Worm (Caenorhabditis elegans) whole organism, early embryonic: ENCODE data around the gene Y62H9A.16.

Experiments
- B0310.2 ChIP-seq: sonication (generic microtip); optimal IDR thresholded peaks from 2 replicates; lab custom pipeline; 2016; ENCODE audit warnings: mild to moderate bottlenecking, missing genetic modification characterization, missing compliant biosample characterization
- F13C5.2 ChIP-seq: sonication (generic microtip); optimal IDR thresholded peaks from 2 replicates; lab custom pipeline; 2017; ENCODE audit warnings: mild to moderate bottlenecking, missing genetic modification characterization, inconsistent platforms, missing compliant biosample characterization
- aly-1 ChIP-seq: sonication (generic microtip); optimal IDR thresholded peaks from 2 replicates; lab custom pipeline; 2016; ENCODE audit warnings: missing genetic modification characterization, missing compliant biosample characterization
- ama-1 ChIP-seq: fragments of 150-350 bp; optimal IDR thresholded peaks from 2 replicates; lab custom pipeline; 2014
- ceh-13 ChIP-seq: fragments of 200-800 bp; sonication (Bioruptor generic); optimal IDR thresholded peaks from 2 replicates; lab custom pipeline; 2018; ENCODE audit warnings: mild to moderate bottlenecking, missing genetic modification characterization, missing compliant biosample characterization
- ceh-36 ChIP-seq: sonication (generic microtip); optimal IDR thresholded peaks from 2 replicates; lab custom pipeline; 2016; ENCODE audit warnings: missing genetic modification characterization, inconsistent platforms, missing compliant biosample characterization
- ets-7 ChIP-seq: sonication (generic microtip); optimal IDR thresholded peaks from 2 replicates; lab custom pipeline; 2016; ENCODE audit warnings: missing genotype, missing genetic modification characterization, missing compliant biosample characterization
- flt-1 ChIP-seq: fragments of 200-800 bp; sonication (Bioruptor generic); IDR thresholded peaks from 2 replicates; pipeline ENCODE4 v1.3.6; 2022; ENCODE audit warnings: missing genetic modification characterization, missing compliant biosample characterization
- hmbx-1 ChIP-seq: sonication (generic microtip); optimal IDR thresholded peaks from 2 replicates; lab custom pipeline; 2016; ENCODE audit warnings: mild to moderate bottlenecking, missing genetic modification characterization, missing compliant biosample characterization
- hmg-4 ChIP-seq: fragments of 200-800 bp; sonication (Bioruptor generic); optimal IDR thresholded peaks from 2 replicates; lab custom pipeline; 2018; ENCODE audit warnings: mild to moderate bottlenecking, missing genetic modification characterization, missing compliant biosample characterization
- hnd-1 ChIP-seq: sonication (generic microtip); optimal IDR thresholded peaks from 2 replicates; lab custom pipeline; 2016; ENCODE audit warnings: missing genetic modification characterization, missing compliant biosample characterization
- pes-1 ChIP-seq: fragments of 200-800 bp; sonication (Bioruptor generic); IDR thresholded peaks from 2 replicates; pipeline ENCODE4 v1.3.6; 2022; ENCODE audit warnings: missing genetic modification reagents, missing genetic modification characterization, missing compliant biosample characterization
- scrt-1 ChIP-seq: fragments of 200-800 bp; sonication (Bioruptor generic); IDR thresholded peaks from 2 replicates; pipeline ENCODE4 v1.3.6; 2022; ENCODE audit warnings: missing genetic modification characterization, missing compliant biosample characterization
- sea-1 ChIP-seq: fragments of 200-800 bp; sonication (Bioruptor generic); conservative IDR thresholded peaks from 2 replicates; pipeline ENCODE4 v1.3.6; 2022; ENCODE audit warnings: missing genetic modification characterization, missing compliant biosample characterization
- tbx-11 ChIP-seq: fragments of 200-800 bp; sonication (Bioruptor generic); IDR thresholded peaks from 2 replicates; pipeline ENCODE4 v1.3.6; 2022; ENCODE audit warnings: missing genetic modification characterization, missing compliant biosample characterization
- tbx-37 ChIP-seq: fragments of 200-800 bp; sonication (Bioruptor generic); conservative IDR thresholded peaks from 2 replicates; pipeline ENCODE4 v1.3.6; 2022; ENCODE audit warnings: missing genetic modification reagents, missing genetic modification characterization, missing compliant biosample characterization
- tra-4 ChIP-seq: sonication (generic microtip); optimal IDR thresholded peaks from 2 replicates; lab custom pipeline; 2017; ENCODE audit warnings: missing genetic modification characterization, missing compliant biosample characterization

Y62H9A.16 gene

DNA sequence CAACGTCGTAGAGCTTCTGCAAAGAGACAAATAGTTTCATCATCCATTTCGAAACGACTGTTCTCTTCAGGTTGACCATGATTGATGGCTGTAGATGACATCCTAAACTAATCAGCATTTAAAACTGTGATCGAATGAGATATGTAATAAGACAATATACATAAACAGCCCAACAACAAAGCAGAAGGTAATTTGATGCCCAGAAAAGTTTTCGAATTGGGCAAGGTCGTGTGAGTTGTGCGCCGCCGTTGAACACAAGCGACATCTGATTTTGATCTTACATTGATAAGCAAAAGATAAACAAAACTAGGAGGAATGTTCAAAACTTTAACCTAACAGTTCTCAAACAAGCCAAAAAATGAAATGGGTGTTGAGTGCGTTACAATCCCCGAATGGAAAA is 32.5 kb upstream of the Y62H9A.16 start, which contains the start of gene Y62H9A.7:
Gene Y62H9A.7, minus strand, starts transcription at position 101 of the 400 bp plus-strand sequence.
- TF ChIP-seq ama-1 (lab: Kevin White, UChicago) (no peak), pes-1 (GFP tag; lab: Robert Waterston, UW) (no peak), tra-4 (tag; lab: Kevin White, UChicago) (no peak), hnd-1 (no peak)

DNA sequence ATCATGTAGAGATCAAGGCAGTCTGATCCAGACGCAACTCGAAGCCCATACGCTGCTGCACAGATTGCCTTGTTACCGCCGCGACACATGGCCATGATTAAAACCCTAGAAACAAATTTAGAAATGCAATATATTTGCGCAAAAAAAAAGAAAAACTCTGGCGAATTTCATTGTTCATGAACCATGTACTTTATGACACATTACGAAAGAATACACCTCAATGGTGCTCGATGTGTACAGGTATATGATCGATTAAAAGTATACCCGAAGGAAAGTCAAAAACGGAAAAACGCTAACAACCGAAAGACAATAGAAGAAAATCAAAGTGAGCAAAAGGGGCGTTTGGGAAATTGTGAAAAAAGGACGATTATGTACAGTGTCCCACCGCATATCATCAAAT is 25.8 kb upstream of the Y62H9A.16 start, which contains the start of gene Y62H9A.8:
Gene Y62H9A.8, minus strand, starts transcription at position 101 of the 400 bp plus-strand sequence.
- TF ChIP-seq aly-1 (tag; lab: Kevin White, UChicago), result no peak
- TF ChIP-seq ama-1 (lab: Kevin White, UChicago), result no peak
- no peak for TF ChIP-seq flt-1
- TF ChIP-seq B0310.2 (tag; lab: Kevin White, UChicago), result no peak
- TF ChIP-seq ceh-13, result no peak
- TF ChIP-seq tbx-37 (GFP tag; lab: Robert Waterston, UW), result no peak
- TF ChIP-seq sea-1, result no peak
- no peak for TF ChIP-seq F13C5.2 (tag; lab: Kevin White, UChicago)
- no peak for TF ChIP-seq ets-7
- TF ChIP-seq hmg-4 (GFP tag; lab: Kevin White, UChicago), result no peak
- TF ChIP-seq tbx-11 (GFP tag; lab: Robert Waterston, UW), result no peak
- TF ChIP-seq tra-4 (tag; lab: Kevin White, UChicago), result no peak
- TF ChIP-seq pes-1 (GFP tag; lab: Robert Waterston, UW), result no peak
- no peak for TF ChIP-seq hmbx-1
- TF ChIP-seq scrt-1, result no peak

DNA sequence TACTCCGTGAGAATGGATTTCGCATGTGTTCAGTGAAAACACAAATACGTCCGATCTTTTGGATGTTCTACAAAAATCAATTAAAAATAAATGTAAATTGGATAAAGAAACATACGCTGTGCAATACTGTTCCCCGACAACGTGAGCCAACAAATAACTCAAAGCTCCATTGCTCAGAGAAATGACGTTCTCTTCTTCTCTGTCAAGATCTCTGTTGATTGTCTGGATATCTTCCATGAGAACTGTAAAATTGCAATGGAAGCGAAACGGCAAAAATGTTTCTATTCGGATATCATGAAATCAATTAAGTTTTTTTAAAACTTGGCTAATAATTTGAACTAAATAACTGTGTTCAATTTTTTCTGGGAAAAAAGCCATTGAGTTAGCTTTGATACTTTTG is 21.4 kb upstream of the Y62H9A.16 start:
- TF ChIP-seq tra-4 (tag; lab: Kevin White, UChicago) (no peak), ets-7 (no peak), B0310.2 (tag; lab: Kevin White, UChicago) (no peak), hnd-1 (no peak), tbx-11 (GFP tag; lab: Robert Waterston, UW) (no peak), ceh-36 (tag; lab: Kevin White, UChicago) (no peak), ama-1 (lab: Kevin White, UChicago) (no peak), hmbx-1 (no peak), scrt-1 (no peak), pes-1 (GFP tag; lab: Robert Waterston, UW) (no peak), flt-1 (no peak)

DNA sequence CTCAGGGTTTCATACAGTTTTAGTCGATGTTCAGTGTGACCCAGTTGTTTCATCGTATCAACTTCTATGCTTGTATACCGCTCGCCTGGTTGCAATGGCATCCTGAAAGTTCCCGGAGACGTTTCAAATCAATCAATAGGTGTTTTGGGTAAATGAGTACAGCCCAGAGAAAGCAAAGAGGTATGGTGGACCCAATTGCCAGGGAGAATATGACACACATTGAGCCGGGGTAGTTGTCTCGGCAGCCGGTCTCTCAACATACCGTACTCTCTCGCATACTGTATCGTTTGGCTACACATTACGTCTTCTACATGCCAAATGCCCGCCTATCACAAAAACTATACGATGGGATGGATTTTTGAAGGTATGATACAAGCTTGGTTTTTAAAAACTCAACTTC is 20.1 kb upstream of the Y62H9A.16 start, which contains the start of gene Y62H9A.9:
Gene Y62H9A.9, minus strand, starts transcription at position 101 of the 400 bp plus-strand sequence.
- TF ChIP-seq ceh-36 (tag; lab: Kevin White, UChicago) (no peak), tbx-11 (GFP tag; lab: Robert Waterston, UW) (no peak), hnd-1 (no peak), pes-1 (GFP tag; lab: Robert Waterston, UW) (no peak), sea-1 (no peak), ceh-13 (no peak), tra-4 (tag; lab: Kevin White, UChicago) (no peak), ets-7 (no peak), tbx-37 (GFP tag; lab: Robert Waterston, UW) (no peak), aly-1 (tag; lab: Kevin White, UChicago) (no peak), hmbx-1 (no peak), hmg-4 (GFP tag; lab: Kevin White, UChicago) (no peak)

DNA sequence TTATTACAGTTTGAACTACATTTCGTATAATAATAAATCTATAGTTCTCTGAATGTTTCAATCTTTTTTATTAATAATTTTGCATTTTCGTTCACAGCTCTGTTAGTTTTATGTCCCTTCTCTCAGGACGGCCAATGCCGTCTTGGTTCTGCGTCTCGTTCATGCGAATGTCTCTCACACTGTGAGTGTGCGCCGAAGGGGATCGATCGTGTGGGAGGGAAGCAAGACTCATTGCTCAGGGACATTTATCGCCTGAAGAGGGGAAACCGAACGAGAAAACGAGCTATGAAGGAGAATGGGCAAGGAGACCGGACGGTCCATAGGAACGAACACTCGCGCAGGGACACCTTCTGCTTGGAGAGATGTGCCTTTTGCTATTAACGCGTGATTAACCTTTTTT is 19.1 kb upstream of the Y62H9A.16 start:
- TF ChIP-seq ceh-36 (tag; lab: Kevin White, UChicago) (no peak), F13C5.2 (tag; lab: Kevin White, UChicago) (no peak), hmbx-1 (no peak), flt-1 (no peak), scrt-1 (no peak), aly-1 (tag; lab: Kevin White, UChicago) (no peak), hmg-4 (GFP tag; lab: Kevin White, UChicago) (no peak), tra-4 (tag; lab: Kevin White, UChicago) (no peak)

DNA sequence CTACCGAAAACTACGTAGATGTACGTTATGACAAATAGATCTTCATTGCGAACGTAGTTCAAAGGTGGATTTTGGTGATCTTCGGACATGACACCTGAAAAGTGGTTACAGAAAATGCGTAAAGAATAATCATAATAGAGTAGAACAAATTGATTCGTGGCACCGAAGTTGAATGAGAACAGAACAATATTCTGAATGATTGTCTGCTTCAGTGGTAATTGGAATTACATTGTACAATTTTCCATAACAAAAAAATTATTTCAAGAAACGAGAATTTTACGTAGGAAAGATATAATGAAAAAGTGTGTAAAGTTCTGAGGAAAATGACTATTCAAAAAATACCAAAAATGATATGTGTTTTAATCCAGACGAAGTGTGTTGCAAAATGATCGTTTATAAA is 15.4 kb upstream of the Y62H9A.16 start, which contains the start of gene Y62H9A.10:
Gene Y62H9A.10, minus strand, starts transcription at position 101 of the 400 bp plus-strand sequence.
- no peak for TF ChIP-seq tbx-11 (GFP tag; lab: Robert Waterston, UW)
- no peak for TF ChIP-seq F13C5.2 (tag; lab: Kevin White, UChicago)
- no peak for TF ChIP-seq pes-1 (GFP tag; lab: Robert Waterston, UW)
- no peak for TF ChIP-seq sea-1
- TF ChIP-seq ets-7, result no peak
- no peak for TF ChIP-seq ceh-13
- TF ChIP-seq aly-1 (tag; lab: Kevin White, UChicago), result no peak
- no peak for TF ChIP-seq B0310.2 (tag; lab: Kevin White, UChicago)
- TF ChIP-seq ceh-36 (tag; lab: Kevin White, UChicago), result no peak

DNA sequence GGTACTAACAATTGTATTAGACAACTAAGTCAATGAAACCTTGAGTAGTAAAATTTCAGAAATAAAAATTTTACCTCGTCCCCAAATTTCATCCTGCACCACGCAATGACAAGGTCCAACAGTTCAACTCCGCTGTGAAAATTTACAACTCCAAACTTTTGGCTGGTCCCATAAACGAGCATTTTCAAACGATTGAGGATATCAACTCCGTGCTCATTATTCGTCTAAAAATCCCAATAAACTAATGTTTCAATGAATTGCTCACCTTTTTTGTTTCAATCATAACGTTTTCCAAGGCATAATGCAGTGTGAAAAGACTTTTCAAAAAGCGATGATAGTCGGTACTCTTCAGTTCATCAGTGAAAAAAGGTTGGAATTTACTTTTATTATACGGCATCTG is 11.5 kb upstream of the Y62H9A.16 start:
- no peak for TF ChIP-seq pes-1 (GFP tag; lab: Robert Waterston, UW)
- no peak for TF ChIP-seq hmbx-1
- no peak for TF ChIP-seq F13C5.2 (tag; lab: Kevin White, UChicago)
- no peak for TF ChIP-seq sea-1
- no peak for TF ChIP-seq tbx-11 (GFP tag; lab: Robert Waterston, UW)
- TF ChIP-seq flt-1, result no peak
- TF ChIP-seq hmg-4 (GFP tag; lab: Kevin White, UChicago), result no peak
- no peak for TF ChIP-seq ets-7
- no peak for TF ChIP-seq tra-4 (tag; lab: Kevin White, UChicago)
- no peak for TF ChIP-seq aly-1 (tag; lab: Kevin White, UChicago)
- TF ChIP-seq ama-1 (lab: Kevin White, UChicago), result no peak
- no peak for TF ChIP-seq ceh-36 (tag; lab: Kevin White, UChicago)
- TF ChIP-seq ceh-13, result no peak
- TF ChIP-seq scrt-1, result no peak
- no peak for TF ChIP-seq tbx-37 (GFP tag; lab: Robert Waterston, UW)
- TF ChIP-seq hnd-1, result no peak

DNA sequence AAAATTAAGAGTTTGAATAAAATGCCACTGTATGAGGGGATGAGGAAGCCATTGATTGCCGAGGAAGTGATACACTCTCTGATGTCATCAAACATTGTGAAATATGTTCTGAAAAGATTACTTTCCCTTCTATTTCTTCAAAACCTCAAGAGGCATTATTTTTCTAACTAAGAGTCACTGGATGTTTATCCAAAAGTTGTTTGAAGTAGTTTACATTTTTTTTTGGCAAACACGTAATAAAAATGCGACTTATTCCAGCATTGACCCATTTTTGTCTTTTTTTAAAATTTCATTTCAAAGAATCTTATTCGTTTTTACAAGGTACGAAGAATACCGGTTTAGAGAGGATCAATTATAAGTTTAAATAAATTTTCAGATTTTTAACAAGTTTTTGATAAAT is 10.8 kb upstream of the Y62H9A.16 start, which contains the start of gene Y62H9A.11:
Gene Y62H9A.11, minus strand, starts transcription at position 101 of the 400 bp plus-strand sequence.
- no peak for TF ChIP-seq flt-1
- TF ChIP-seq ceh-36 (tag; lab: Kevin White, UChicago), result no peak
- TF ChIP-seq ama-1 (lab: Kevin White, UChicago), result no peak
- no peak for TF ChIP-seq ceh-13
- no peak for TF ChIP-seq sea-1
- TF ChIP-seq F13C5.2 (tag; lab: Kevin White, UChicago), result no peak
- no peak for TF ChIP-seq tra-4 (tag; lab: Kevin White, UChicago)
- no peak for TF ChIP-seq tbx-11 (GFP tag; lab: Robert Waterston, UW)
- TF ChIP-seq ets-7, result no peak
- no peak for TF ChIP-seq B0310.2 (tag; lab: Kevin White, UChicago)
- TF ChIP-seq pes-1 (GFP tag; lab: Robert Waterston, UW), result no peak
- no peak for TF ChIP-seq scrt-1
